Worm (Caenorhabditis elegans) whole organism, young adult: ENCODE results near the gene T21H3.5.

ENCODE experiments used
- aptf-3 ChIP-seq: fragments of 200-800 bp; sonication (Bioruptor generic); IDR thresholded peaks from 2 replicates; pipeline ENCODE4 v1.3.6; 2022; ENCODE audit warnings: missing genetic modification characterization, missing compliant biosample characterization
- atf-7 ChIP-seq: sonication (generic microtip); optimal IDR thresholded peaks from 2 replicates; lab custom pipeline; 2017; ENCODE audit warnings: mild to moderate bottlenecking, missing genetic modification characterization, missing compliant biosample characterization
- ceh-100 ChIP-seq: fragments of 200-800 bp; sonication (Bioruptor generic); IDR thresholded peaks from 2 replicates; pipeline ENCODE4 v1.3.6; 2022; ENCODE audit warnings: missing genetic modification reagents, missing genetic modification characterization, missing compliant biosample characterization
- dpff-1 ChIP-seq: sonication (generic microtip); optimal IDR thresholded peaks from 2 replicates; lab custom pipeline; 2017; ENCODE audit warnings: mild to moderate bottlenecking, missing genetic modification characterization, missing compliant biosample characterization
- fkh-3 ChIP-seq: sonication (generic microtip); optimal IDR thresholded peaks from 2 replicates; lab custom pipeline; 2016; ENCODE audit warnings: mild to moderate bottlenecking, missing genetic modification characterization, missing compliant biosample characterization
- hmg-20 ChIP-seq: fragments of 200-800 bp; sonication (Bioruptor generic); IDR thresholded peaks from 2 replicates; pipeline ENCODE4 v1.3.6; 2022; ENCODE audit warnings: missing genetic modification reagents, missing genetic modification characterization, missing compliant biosample characterization
- hsf-1 ChIP-seq: fragments of 200-800 bp; sonication (Bioruptor generic); IDR thresholded peaks from 2 replicates; pipeline ENCODE4 v1.3.6; 2022; ENCODE audit warnings: missing genetic modification reagents, missing genetic modification characterization, missing compliant biosample characterization
- lag-1 ChIP-seq: fragments of 200-800 bp; sonication (Bioruptor generic); IDR thresholded peaks from 2 replicates; pipeline ENCODE4 v1.3.6; 2022; ENCODE audit warnings: missing genetic modification reagents, missing genetic modification characterization, missing compliant biosample characterization
- madf-10 ChIP-seq: sonication (generic microtip); optimal IDR thresholded peaks from 2 replicates; lab custom pipeline; 2016; ENCODE audit warnings: mild to moderate bottlenecking, missing genetic modification characterization, missing compliant biosample characterization
- nhr-80 ChIP-seq: sonication (generic microtip); optimal IDR thresholded peaks from 2 replicates; lab custom pipeline; 2016; ENCODE audit warnings: missing genetic modification characterization, missing compliant biosample characterization
- snpc-3.4 ChIP-seq: sonication (generic microtip); optimal IDR thresholded peaks from 2 replicates; lab custom pipeline; 2017; ENCODE audit warnings: missing genetic modification characterization, mild to moderate bottlenecking, missing compliant biosample characterization, antibody characterized with exemption, moderate library complexity, missing genotype, missing genetic modification reagents
- unc-130 ChIP-seq: sonication (generic microtip); optimal IDR thresholded peaks from 2 replicates; lab custom pipeline; 2016; ENCODE audit warnings: missing genetic modification reagents, missing genetic modification characterization, missing compliant biosample characterization
- unc-62 ChIP-seq: fragments of 150-350 bp; optimal IDR thresholded peaks from 2 replicates; lab custom pipeline; 2014; ENCODE audit warnings: missing biosample characterization, missing genetic modification reagents, missing genetic modification characterization
- ztf-28 ChIP-seq: fragments of 200-800 bp; sonication (Bioruptor generic); IDR thresholded peaks from 2 replicates; pipeline ENCODE4 v1.3.6; 2022; ENCODE audit warnings: missing genetic modification reagents, missing genetic modification characterization, missing compliant biosample characterization

DNA sequence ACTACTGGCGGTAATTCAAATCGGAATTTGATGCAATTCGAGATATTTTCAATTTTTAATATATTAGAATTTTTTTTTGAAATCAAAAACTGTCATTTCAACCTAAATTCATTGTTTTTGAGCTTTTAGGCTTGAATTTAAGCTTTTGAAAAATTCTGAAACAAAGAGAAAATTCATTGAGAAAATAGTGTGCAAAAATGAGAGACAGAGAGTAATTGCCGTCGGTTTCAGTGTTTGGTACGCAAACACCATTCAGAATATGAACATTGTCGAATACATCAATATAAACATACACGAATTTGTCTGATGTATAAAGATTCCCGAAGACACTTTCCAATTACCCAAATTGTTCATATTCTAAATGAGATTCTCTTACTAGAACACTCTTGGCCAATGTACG lies 37.6 kb upstream of the T21H3.5 start:
- TF ChIP-seq atf-7 (tag; lab: Kevin White, UChicago) = no peak
- TF ChIP-seq snpc-3.4 (tag; lab: Kevin White, UChicago) = no peak
- no peak for TF ChIP-seq hmg-20 (GFP tag; lab: Robert Waterston, UW)
- no peak for TF ChIP-seq lag-1 (GFP tag; lab: Robert Waterston, UW)
- TF ChIP-seq madf-10 (tag; lab: Kevin White, UChicago) = no peak
- TF ChIP-seq unc-62 = no peak
- no peak for TF ChIP-seq ztf-28 (GFP tag; lab: Robert Waterston, UW)
- no peak for TF ChIP-seq dpff-1 (tag; lab: Kevin White, UChicago)
- TF ChIP-seq fkh-3 (tag; lab: Kevin White, UChicago) = no peak
- no peak for TF ChIP-seq hsf-1
- no peak for TF ChIP-seq unc-130 (GFP tag; lab: Kevin White, UChicago)
- TF ChIP-seq aptf-3 (GFP tag; lab: Robert Waterston, UW) = no peak
- no peak for TF ChIP-seq nhr-80 (tag; lab: Kevin White, UChicago)
- no peak for TF ChIP-seq ceh-100 (GFP tag; lab: Robert Waterston, UW)
